Worm (Caenorhabditis elegans) whole organism, late embryonic: ENCODE measurements around the gene clec-216.

Experiments used
- nhr-232 ChIP-seq: sonication (generic microtip); optimal IDR thresholded peaks from 2 replicates; lab custom pipeline; 2016; ENCODE audit warnings: missing genetic modification characterization, missing compliant biosample characterization
- pat-9 ChIP-seq: fragments of 200-800 bp; sonication (Bioruptor generic); optimal IDR thresholded peaks from 2 replicates; lab custom pipeline; 2018; ENCODE audit warnings: mild to moderate bottlenecking, missing genetic modification characterization, moderate library complexity, missing compliant biosample characterization
- pqm-1 ChIP-seq: sonication (generic microtip); optimal IDR thresholded peaks from 2 replicates; lab custom pipeline; 2016; ENCODE audit warnings: missing genetic modification characterization, missing compliant biosample characterization

DNA sequence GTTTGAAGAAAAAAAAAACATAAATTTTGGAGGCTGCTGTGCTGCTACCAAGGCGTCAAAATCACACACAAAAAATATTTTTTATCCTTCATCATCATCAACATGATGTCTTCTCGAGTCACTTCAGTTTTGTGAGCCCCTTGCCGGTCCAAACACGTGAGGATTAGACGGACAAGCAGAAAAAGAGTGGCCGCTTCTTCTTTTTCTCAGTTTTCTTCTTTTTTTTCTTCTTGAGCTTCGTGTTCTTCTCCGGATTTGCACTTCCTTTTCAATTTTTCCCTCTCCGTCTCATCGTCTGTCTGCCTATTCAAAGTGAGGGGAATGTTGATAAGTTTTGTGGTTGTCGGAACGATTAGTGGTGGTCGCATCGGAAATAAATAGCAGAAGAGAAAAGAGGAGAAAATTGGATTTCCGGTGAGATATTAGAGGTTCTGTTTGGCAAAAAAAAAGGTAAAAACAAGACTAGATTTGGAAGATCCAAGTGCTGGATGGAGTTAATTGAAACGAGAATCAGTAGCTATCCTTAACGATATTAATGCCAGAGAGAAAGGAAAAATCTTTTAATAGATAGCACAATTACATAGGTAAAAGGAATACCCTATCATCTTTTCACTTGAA is 27.7 kb upstream of the clec-216 start:
- TF ChIP-seq pqm-1 (tag; lab: Kevin White, UChicago) = no peak
- no peak for TF ChIP-seq nhr-232 (tag; lab: Kevin White, UChicago)
- TF ChIP-seq pat-9 (tag; lab: Kevin White, UChicago) = no peak
